Worm (Caenorhabditis elegans): ENCODE measurements around the gene srv-32.

The srv-32 gene

ce11 chrIV:6290741-6291140 is 8.7 kb upstream of the srv-32 start, which contains the start of gene srv-24:
Gene srv-24, minus strand, starts transcription at chrIV:6290841.
- TF ChIP-seq flt-1 (GFP tag; IDR thresholded peaks at IDR 0.05) = no peak

- TF ChIP-seq ceh-13 (GFP tag; optimal IDR thresholded peaks at IDR 0.05) (no peak), hmg-4 (GFP tag; optimal IDR thresholded peaks at IDR 0.05) (no peak), ama-1 (optimal IDR thresholded peaks at IDR 0.05) (no peak), flt-1 (GFP tag; IDR thresholded peaks at IDR 0.05) (no peak), pes-1 (GFP tag; IDR thresholded peaks at IDR 0.05) (no peak), hmbx-1 (tag; optimal IDR thresholded peaks at IDR 0.05) (no peak), ceh-36 (tag; optimal IDR thresholded peaks at IDR 0.05) (no peak), scrt-1 (GFP tag; IDR thresholded peaks at IDR 0.05) (no peak), tbx-11 (GFP tag; IDR thresholded peaks at IDR 0.05) (no peak), hnd-1 (tag; optimal IDR thresholded peaks at IDR 0.05) (no peak), F13C5.2 (tag; optimal IDR thresholded peaks at IDR 0.05) (no peak), tra-4 (tag; optimal IDR thresholded peaks at IDR 0.05) (no peak), ets-7 (tag; optimal IDR thresholded peaks at IDR 0.05) (no peak), aly-1 (tag; optimal IDR thresholded peaks at IDR 0.05) (no peak), tbx-37 (GFP tag; conservative IDR thresholded peaks at IDR 0.05) (no peak)
Observed at ce11 chrIV:6284277-6284676, 2.2 kb upstream of the srv-32 start, which contains the start of gene ops-1. Gene ops-1, minus strand, starts transcription at chrIV:6284377.

- no peak for TF ChIP-seq tbx-37 (GFP tag; conservative IDR thresholded peaks at IDR 0.05)
- TF ChIP-seq aly-1 (tag; optimal IDR thresholded peaks at IDR 0.05) = no peak
- TF ChIP-seq pes-1 (GFP tag; IDR thresholded peaks at IDR 0.05) = no peak
- TF ChIP-seq B0310.2 (tag; optimal IDR thresholded peaks at IDR 0.05) = no peak
- TF ChIP-seq ama-1 (optimal IDR thresholded peaks at IDR 0.05) = no peak
- no peak for TF ChIP-seq hnd-1 (tag; optimal IDR thresholded peaks at IDR 0.05)
- TF ChIP-seq hmbx-1 (tag; optimal IDR thresholded peaks at IDR 0.05) = no peak
- TF ChIP-seq scrt-1 (GFP tag; IDR thresholded peaks at IDR 0.05) = no peak
- TF ChIP-seq ceh-36 (tag; optimal IDR thresholded peaks at IDR 0.05) = no peak
- TF ChIP-seq tra-4 (tag; optimal IDR thresholded peaks at IDR 0.05) = no peak
- no peak for TF ChIP-seq sea-1 (GFP tag; conservative IDR thresholded peaks at IDR 0.05)
- TF ChIP-seq ets-7 (tag; optimal IDR thresholded peaks at IDR 0.05) = no peak
- TF ChIP-seq ceh-13 (GFP tag; optimal IDR thresholded peaks at IDR 0.05) = no peak
- no peak for TF ChIP-seq hmg-4 (GFP tag; optimal IDR thresholded peaks at IDR 0.05)
- TF ChIP-seq tbx-11 (GFP tag; IDR thresholded peaks at IDR 0.05) = no peak
- no peak for TF ChIP-seq F13C5.2 (tag; optimal IDR thresholded peaks at IDR 0.05)
- no peak for TF ChIP-seq flt-1 (GFP tag; IDR thresholded peaks at IDR 0.05)
Observed at ce11 chrIV:6279392-6279791, 2.7 kb downstream of the srv-32 start, which contains the start of gene sams-5. Gene sams-5, minus strand, starts transcription at chrIV:6279522.

- TF ChIP-seq pes-1 (GFP tag; IDR thresholded peaks at IDR 0.05) (no peak), hmg-4 (GFP tag; optimal IDR thresholded peaks at IDR 0.05) (no peak), ceh-13 (GFP tag; optimal IDR thresholded peaks at IDR 0.05) (no peak), hnd-1 (tag; optimal IDR thresholded peaks at IDR 0.05) (no peak), ceh-36 (tag; optimal IDR thresholded peaks at IDR 0.05) (no peak), sea-1 (GFP tag; conservative IDR thresholded peaks at IDR 0.05) (no peak), ets-7 (tag; optimal IDR thresholded peaks at IDR 0.05) (no peak), hmbx-1 (tag; optimal IDR thresholded peaks at IDR 0.05) (no peak), F13C5.2 (tag; optimal IDR thresholded peaks at IDR 0.05) (no peak), scrt-1 (GFP tag; IDR thresholded peaks at IDR 0.05) (no peak), aly-1 (tag; optimal IDR thresholded peaks at IDR 0.05) (no peak), tbx-11 (GFP tag; IDR thresholded peaks at IDR 0.05) (no peak), B0310.2 (tag; optimal IDR thresholded peaks at IDR 0.05) (no peak), flt-1 (GFP tag; IDR thresholded peaks at IDR 0.05) (no peak), tbx-37 (GFP tag; conservative IDR thresholded peaks at IDR 0.05) (no peak), tra-4 (tag; optimal IDR thresholded peaks at IDR 0.05) (no peak), ama-1 (optimal IDR thresholded peaks at IDR 0.05) (no peak)
Observed at ce11 chrIV:6275671-6276209, 6.3 kb downstream of the srv-32 start, which contains the start of the genes aat-4 and T13A10.1. Gene aat-4, minus strand, starts transcription at chrIV:6275721. Gene T13A10.1, plus strand, starts transcription at chrIV:6276081.

ce11 chrIV:6271923-6272322 is 10.1 kb downstream of the srv-32 start, which contains the start of gene srv-31:
Gene srv-31, minus strand, starts transcription at chrIV:6272023.
- no peak for TF ChIP-seq ets-7 (tag; optimal IDR thresholded peaks at IDR 0.05)
- TF ChIP-seq hmg-4 (GFP tag; optimal IDR thresholded peaks at IDR 0.05) = no peak
- no peak for TF ChIP-seq tbx-11 (GFP tag; IDR thresholded peaks at IDR 0.05)
- TF ChIP-seq B0310.2 (tag; optimal IDR thresholded peaks at IDR 0.05) = no peak
- TF ChIP-seq scrt-1 (GFP tag; IDR thresholded peaks at IDR 0.05) = no peak
- TF ChIP-seq hnd-1 (tag; optimal IDR thresholded peaks at IDR 0.05) = no peak
- TF ChIP-seq pes-1 (GFP tag; IDR thresholded peaks at IDR 0.05) = no peak
- no peak for TF ChIP-seq hmbx-1 (tag; optimal IDR thresholded peaks at IDR 0.05)
- no peak for TF ChIP-seq aly-1 (tag; optimal IDR thresholded peaks at IDR 0.05)
- no peak for TF ChIP-seq flt-1 (GFP tag; IDR thresholded peaks at IDR 0.05)
- no peak for TF ChIP-seq ceh-36 (tag; optimal IDR thresholded peaks at IDR 0.05)
- no peak for TF ChIP-seq F13C5.2 (tag; optimal IDR thresholded peaks at IDR 0.05)
- TF ChIP-seq sea-1 (GFP tag; conservative IDR thresholded peaks at IDR 0.05) = no peak
- no peak for TF ChIP-seq ceh-13 (GFP tag; optimal IDR thresholded peaks at IDR 0.05)
- no peak for TF ChIP-seq tra-4 (tag; optimal IDR thresholded peaks at IDR 0.05)
- no peak for TF ChIP-seq ama-1 (optimal IDR thresholded peaks at IDR 0.05)
- TF ChIP-seq tbx-37 (GFP tag; conservative IDR thresholded peaks at IDR 0.05) = no peak

- TF ChIP-seq ceh-36 (tag; optimal IDR thresholded peaks at IDR 0.05) (no peak), hmg-4 (GFP tag; optimal IDR thresholded peaks at IDR 0.05) (no peak), ets-7 (tag; optimal IDR thresholded peaks at IDR 0.05) (no peak), aly-1 (tag; optimal IDR thresholded peaks at IDR 0.05) (no peak), tra-4 (tag; optimal IDR thresholded peaks at IDR 0.05) (no peak), F13C5.2 (tag; optimal IDR thresholded peaks at IDR 0.05) (no peak), hmbx-1 (tag; optimal IDR thresholded peaks at IDR 0.05) (no peak), tbx-37 (GFP tag; conservative IDR thresholded peaks at IDR 0.05) (no peak), ceh-13 (GFP tag; optimal IDR thresholded peaks at IDR 0.05) (no peak), hnd-1 (tag; optimal IDR thresholded peaks at IDR 0.05) (no peak), B0310.2 (tag; optimal IDR thresholded peaks at IDR 0.05) (no peak), flt-1 (GFP tag; IDR thresholded peaks at IDR 0.05) (no peak), sea-1 (GFP tag; conservative IDR thresholded peaks at IDR 0.05) (no peak), pes-1 (GFP tag; IDR thresholded peaks at IDR 0.05) (no peak), tbx-11 (GFP tag; IDR thresholded peaks at IDR 0.05) (no peak), ama-1 (optimal IDR thresholded peaks at IDR 0.05) (no peak)
Observed at ce11 chrIV:6269346-6269745, 12.7 kb downstream of the srv-32 start, which contains the start of gene srv-30. Gene srv-30, minus strand, starts transcription at chrIV:6269446.

ce11 chrIV:6266499-6266898 is 15.5 kb downstream of the srv-32 start, which contains the start of gene srv-29:
Gene srv-29, minus strand, starts transcription at chrIV:6266599.
- TF ChIP-seq flt-1 (GFP tag; IDR thresholded peaks at IDR 0.05) (no peak), sea-1 (GFP tag; conservative IDR thresholded peaks at IDR 0.05) (no peak), ets-7 (tag; optimal IDR thresholded peaks at IDR 0.05) (no peak), pes-1 (GFP tag; IDR thresholded peaks at IDR 0.05) (no peak), ceh-13 (GFP tag; optimal IDR thresholded peaks at IDR 0.05) (no peak), F13C5.2 (tag; optimal IDR thresholded peaks at IDR 0.05) (no peak), B0310.2 (tag; optimal IDR thresholded peaks at IDR 0.05) (no peak), hmg-4 (GFP tag; optimal IDR thresholded peaks at IDR 0.05) (no peak), scrt-1 (GFP tag; IDR thresholded peaks at IDR 0.05) (no peak)

Data from whole organism, early embryonic.